Fruit fly (Drosophila melanogaster) whole organism, wandering third instar larva: ENCODE results near the gene CG2260.

Experiments used
- CG9705 ChIP-seq: fragments of 200-800 bp; sonication (Bioruptor generic); optimal IDR thresholded peaks from 2 replicates; lab custom pipeline; 2018; ENCODE audit warnings: missing biosample characterization, mild to moderate bottlenecking, missing genetic modification characterization
- N ChIP-seq: fragments of >200 bp; optimal IDR thresholded peaks from 2 replicates; lab custom pipeline; 2018; ENCODE audit warnings: missing biosample characterization, missing external identifiers, missing genetic modification characterization
- jim ChIP-seq: fragments of 175-275, 200-325 bp; sonication (Bioruptor generic); optimal IDR thresholded peaks from 2 replicates; lab custom pipeline; 2016; ENCODE audit warnings: missing biosample characterization, mild to moderate bottlenecking, missing genetic modification characterization
- sage ChIP-seq: fragments of 200-800 bp; sonication (Bioruptor generic); optimal IDR thresholded peaks from 2 replicates; lab custom pipeline; 2016; ENCODE audit warnings: missing biosample characterization, mild to moderate bottlenecking, missing genetic modification characterization
- tai ChIP-seq: sonication (Bioruptor generic); optimal IDR thresholded peaks from 2 replicates; lab custom pipeline; 2016; ENCODE audit warnings: missing biosample characterization, missing genetic modification characterization

DNA sequence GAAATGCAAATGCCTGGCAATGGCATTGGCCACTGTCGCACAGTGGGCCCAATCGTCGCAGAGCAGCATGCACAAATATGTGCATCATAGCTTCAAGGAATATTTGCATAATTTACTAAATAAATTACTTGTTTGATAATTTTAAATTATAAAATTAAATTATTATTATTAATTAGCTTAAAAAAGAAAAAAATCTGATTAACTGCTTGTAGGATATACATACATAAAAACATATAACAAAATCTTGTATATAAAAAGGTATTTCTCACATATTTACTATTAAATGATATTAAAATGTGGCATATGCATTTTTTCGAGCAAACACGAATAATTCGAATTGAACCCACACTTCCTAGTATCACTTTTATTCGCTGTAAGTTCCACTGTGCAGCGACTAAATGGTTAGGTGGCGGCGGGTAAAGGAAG, 4.3 kb upstream of the CG2260 start:
- TF ChIP-seq jim: no peak
- TF ChIP-seq N (GFP tag; lab: Kevin White, UChicago): no peak
- TF ChIP-seq sage (GFP tag; lab: Kevin White, UChicago): no peak
- TF ChIP-seq tai (GFP tag; lab: Kevin White, UChicago): no peak
- no peak for TF ChIP-seq CG9705 (GFP tag; lab: Kevin White, UChicago)
